Worm (Caenorhabditis elegans): ENCODE data around the gene fmo-5.

fmo-5 gene

ce11 chrV:949084-949483 is 45.6 kb upstream of the fmo-5 start:
- TF ChIP-seq ceh-20 (GFP tag; IDR thresholded peaks at IDR 0.05) (no peak), daf-8 (GFP tag; IDR thresholded peaks at IDR 0.05) (no peak), zag-1 (tag; optimal IDR thresholded peaks at IDR 0.05) (no peak), mep-1 (tag; optimal IDR thresholded peaks at IDR 0.05) (no peak), tra-1 (GFP tag; IDR thresholded peaks at IDR 0.05) (no peak), ztf-11 (tag; optimal IDR thresholded peaks at IDR 0.05) (no peak), D1046.2 (GFP tag; IDR thresholded peaks at IDR 0.05) (no peak)

- no peak for TF ChIP-seq duxl-1 (tag; optimal IDR thresholded peaks at IDR 0.05; ENCODE audit: poor library complexity)
- peak; percentile 40 for TF ChIP-seq aha-1 (tag)
Measured at ce11 chrV:945828-946227, 42.4 kb upstream of the fmo-5 start.

ce11 chrV:945144-945543 is 41.7 kb upstream of the fmo-5 start, which contains the start of gene Y50D4C.3:
Gene Y50D4C.3, minus strand, starts transcription at chrV:945244.
- TF ChIP-seq aly-2 (tag; optimal IDR thresholded peaks at IDR 0.05) (no peak), egl-27 (tag; optimal IDR thresholded peaks at IDR 0.05) (no peak), daf-12 (tag; optimal IDR thresholded peaks at IDR 0.05) (no peak), F49E8.2 (tag; optimal IDR thresholded peaks at IDR 0.05; ENCODE audit: borderline replicate concordance) (no peak), T26A8.4 (GFP tag; IDR thresholded peaks at IDR 0.05) (no peak), madf-9 (GFP tag; conservative IDR thresholded peaks at IDR 0.05) (no peak), Y75B8A.6 (GFP tag; IDR thresholded peaks at IDR 0.05) (no peak)

- TF ChIP-seq set-16 (GFP tag; IDR thresholded peaks at IDR 0.05) (peak; percentile 89), F49E8.2 (tag; optimal IDR thresholded peaks at IDR 0.05; ENCODE audit: borderline replicate concordance) (no peak)
Measured at ce11 chrV:942556-942955, 39.1 kb upstream of the fmo-5 start.

- TF ChIP-seq nhr-111 (GFP tag; optimal IDR thresholded peaks at IDR 0.05) (no peak), ceh-82 (tag; optimal IDR thresholded peaks at IDR 0.05) (no peak), daf-8 (GFP tag; IDR thresholded peaks at IDR 0.05) (no peak)
Measured at ce11 chrV:939341-939740, 35.9 kb upstream of the fmo-5 start.

ce11 chrV:917488-917887 is 14.0 kb upstream of the fmo-5 start, which contains the start of gene H24K24.2:
Gene H24K24.2, plus strand, starts transcription at chrV:917788.
- no peak for TF ChIP-seq hlh-11 (tag; optimal IDR thresholded peaks at IDR 0.05)
- no peak for TF ChIP-seq egl-43 (GFP tag; IDR thresholded peaks at IDR 0.05)
- TF ChIP-seq F10B5.3 (tag; optimal IDR thresholded peaks at IDR 0.05), result no peak
- no peak for TF ChIP-seq Y5F2A.4 (GFP tag; optimal IDR thresholded peaks at IDR 0.05)
- TF ChIP-seq spr-3 (GFP tag; optimal IDR thresholded peaks at IDR 0.05), result no peak
- no peak for TF ChIP-seq nhr-77 (tag; optimal IDR thresholded peaks at IDR 0.05)
- no peak for TF ChIP-seq nhr-237 (tag; optimal IDR thresholded peaks at IDR 0.05)
- TF ChIP-seq ztf-11 (tag; optimal IDR thresholded peaks at IDR 0.05), result no peak
- no peak for TF ChIP-seq Y75B8A.6 (GFP tag; IDR thresholded peaks at IDR 0.05)
- TF ChIP-seq dmd-8 (GFP tag; IDR thresholded peaks at IDR 0.05), result no peak
- no peak for TF ChIP-seq hlh-30 (tag; optimal IDR thresholded peaks at IDR 0.05; ENCODE audit: insufficient read depth)
- no peak for TF ChIP-seq lin-39 (tag; optimal IDR thresholded peaks at IDR 0.05)
- no peak for TF ChIP-seq nhr-41 (GFP tag; IDR thresholded peaks at IDR 0.05)
- no peak for TF ChIP-seq dmd-6 (GFP tag; IDR thresholded peaks at IDR 0.05)
- TF ChIP-seq F26F4.8 (GFP tag; conservative IDR thresholded peaks at IDR 0.05), result no peak

Data from whole organism, L4 larva.